Worm (Caenorhabditis elegans) whole organism, mixed stage, embryonic: Measurements from ENCODE around the gene srv-28.

Source experiments
- cnd-1 ChIP-seq: fragments of 200-800 bp; sonication (Bioruptor generic); optimal IDR thresholded peaks from 2 replicates; lab custom pipeline; 2018; ENCODE audit warnings: mild to moderate bottlenecking, missing genetic modification characterization, missing compliant biosample characterization
- hlh-1 ChIP-seq: fragments of 150-350 bp; optimal IDR thresholded peaks from 2 replicates; lab custom pipeline; 2014; ENCODE audit warnings: missing biosample characterization, missing genetic modification reagents, missing genetic modification characterization
- lin-13 ChIP-seq: fragments of 150-350 bp; optimal IDR thresholded peaks from 2 replicates; lab custom pipeline; 2014; ENCODE audit warnings: missing biosample characterization, missing genetic modification characterization
- nhr-2 ChIP-seq: fragments of 150-350 bp; optimal IDR thresholded peaks from 2 replicates; lab custom pipeline; 2014; ENCODE audit warnings: missing biosample characterization, missing genetic modification characterization
- nhr-237 ChIP-seq: fragments of 150-350 bp; optimal IDR thresholded peaks from 2 replicates; lab custom pipeline; 2014; ENCODE audit warnings: missing biosample characterization, missing genetic modification characterization
- nhr-76 ChIP-seq: sonication (generic microtip); optimal IDR thresholded peaks from 2 replicates; lab custom pipeline; 2017; ENCODE audit warnings: missing biosample characterization, missing genetic modification characterization
- unc-62 ChIP-seq: fragments of 150-350 bp; optimal IDR thresholded peaks from 2 replicates; lab custom pipeline; 2014; ENCODE audit warnings: missing biosample characterization, missing genetic modification reagents, missing genetic modification characterization
- ztf-11 ChIP-seq: fragments of 150-350 bp; optimal IDR thresholded peaks from 2 replicates; lab custom pipeline; 2014; ENCODE audit warnings: missing biosample characterization, missing genetic modification characterization

DNA sequence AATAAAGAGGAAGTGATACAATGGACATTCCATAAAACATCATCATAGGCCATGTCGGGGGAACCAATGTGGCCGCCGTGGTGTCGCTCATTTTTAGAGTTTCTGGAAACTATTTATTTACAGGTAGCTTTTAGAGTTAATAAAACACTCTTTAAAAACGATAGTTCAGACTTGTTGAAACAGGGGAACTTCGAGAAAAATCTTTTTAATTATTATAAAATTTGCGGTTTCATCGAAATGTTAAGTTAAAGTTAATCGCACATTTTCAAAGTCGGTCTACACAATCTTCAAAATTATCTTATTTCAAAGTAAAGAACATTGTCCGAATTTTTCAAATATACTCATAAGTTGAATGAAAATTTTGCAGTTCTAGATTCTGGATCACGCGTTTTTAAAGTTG, 21.1 kb upstream of the srv-28 start, which contains the start of gene ops-1:
- TF ChIP-seq ztf-11 (tag; lab: Kevin White, UChicago): no peak
- no peak for TF ChIP-seq unc-62 (GFP tag; lab: Kevin White, UChicago)
- TF ChIP-seq cnd-1 (tag; lab: Kevin White, UChicago): no peak
- TF ChIP-seq nhr-2 (tag; lab: Kevin White, UChicago): no peak
- TF ChIP-seq nhr-237 (tag; lab: Kevin White, UChicago): no peak
- no peak for TF ChIP-seq hlh-1 (tag; lab: Kevin White, UChicago)
- no peak for TF ChIP-seq lin-13 (tag; lab: Kevin White, UChicago)
- TF ChIP-seq nhr-76 (tag; lab: Kevin White, UChicago): no peak
